Worm (Caenorhabditis elegans): Measurements from ENCODE around the gene madf-4.

ce11 chrV:10000760-10001159 is 38.5 kb upstream of the madf-4 start, which contains the start of gene K08H10.10:
- TF ChIP-seq ztf-29 (GFP tag; IDR thresholded peaks at IDR 0.05) (no peak), klf-2 (GFP tag; conservative IDR thresholded peaks at IDR 0.05) (no peak), flt-1 (GFP tag; IDR thresholded peaks at IDR 0.05) (no peak), ztf-23 (GFP tag; IDR thresholded peaks at IDR 0.05) (no peak)

All from whole organism, midembryonic.